Fruit fly (Drosophila melanogaster): ENCODE results near the gene Miro.

Gene Miro

dm6 chr3R:24007775-24008506 lies 30.7 kb downstream of the Miro start (continued):
- TF ChIP-seq kah (GFP tag; optimal IDR thresholded peaks at IDR 0.05) (no peak), H2.0 (GFP tag; IDR thresholded peaks at IDR 0.05) (no peak), bcd (GFP tag; optimal IDR thresholded peaks at IDR 0.05) (peak; percentile 26), pzg (GFP tag; optimal IDR thresholded peaks at IDR 0.05) (no peak), ind (GFP tag; optimal IDR thresholded peaks at IDR 0.05) (peak; percentile 6), zen2 (GFP tag; IDR thresholded peaks at IDR 0.05; ENCODE audit: partially characterized antibody) (no peak), CG10209 (GFP tag; optimal IDR thresholded peaks at IDR 0.05) (no peak), B-H1 (GFP tag; IDR thresholded peaks at IDR 0.05) (no peak), insv (GFP tag; optimal IDR thresholded peaks at IDR 0.05) (no peak), sug (tag; optimal IDR thresholded peaks at IDR 0.05) (peak; percentile 49), Gug (GFP tag; IDR thresholded peaks at IDR 0.05) (no peak), Ssrp (tag; optimal IDR thresholded peaks at IDR 0.05) (peak; percentile 13), CG12391 (tag; optimal IDR thresholded peaks at IDR 0.05) (peak; percentile 34), BtbVII (GFP tag; optimal IDR thresholded peaks at IDR 0.05) (no peak), CG13894 (tag; optimal IDR thresholded peaks at IDR 0.05) (peak; percentile 46), CG42726 (GFP tag; IDR thresholded peaks at IDR 0.05; ENCODE audit: partially characterized antibody) (no peak), Mad (GFP tag; optimal IDR thresholded peaks at IDR 0.05) (no peak), rib (GFP tag; IDR thresholded peaks at IDR 0.05) (no peak), CG8281 (tag; optimal IDR thresholded peaks at IDR 0.05) (no peak), Scr (GFP tag; IDR thresholded peaks at IDR 0.05; ENCODE audit: partially characterized antibody) (no peak), CG7745 (tag; optimal IDR thresholded peaks at IDR 0.05) (no peak), Fer3 (tag; optimal IDR thresholded peaks at IDR 0.05) (no peak), CG31388 (GFP tag; optimal IDR thresholded peaks at IDR 0.05) (no peak), CG2712 (tag; optimal IDR thresholded peaks at IDR 0.05) (peak; percentile 22), CG14860 (GFP tag; IDR thresholded peaks at IDR 0.05; ENCODE audit: partially characterized antibody) (no peak), CG2678 (tag; optimal IDR thresholded peaks at IDR 0.05) (peak; percentile 76), Myb (GFP tag; optimal IDR thresholded peaks at IDR 0.05) (no peak), bsh (GFP tag; optimal IDR thresholded peaks at IDR 0.05) (peak in 1 of 2 experiments; percentile 1), Xbp1 (GFP tag; optimal IDR thresholded peaks at IDR 0.05) (peak; percentile 16), Jarid2 (GFP tag; optimal IDR thresholded peaks at IDR 0.05) (no peak), pnt (GFP tag; optimal IDR thresholded peaks at IDR 0.05) (no peak), tx (GFP tag; optimal IDR thresholded peaks at IDR 0.05) (no peak), CG6683 (GFP tag; optimal IDR thresholded peaks at IDR 0.05) (peak; percentile 34), da (GFP tag; optimal IDR thresholded peaks at IDR 0.05) (no peak), Dek (tag; optimal IDR thresholded peaks at IDR 0.05) (peak; percentile 31), Gsc (GFP tag; IDR thresholded peaks at IDR 0.05) (no peak), Meics (GFP tag; optimal IDR thresholded peaks at IDR 0.05) (peak; percentile 40), eve (GFP tag; optimal IDR thresholded peaks at IDR 0.05) (peak in 1 of 2 experiments; percentile 50), HmgZ (tag; optimal IDR thresholded peaks at IDR 0.05) (no peak), Aef1 (GFP tag; IDR thresholded peaks at IDR 0.05) (no peak), cas (GFP tag; IDR thresholded peaks at IDR 0.05) (no peak), CG9727 (GFP tag; optimal IDR thresholded peaks at IDR 0.05) (no peak), Hmr (GFP tag; optimal IDR thresholded peaks at IDR 0.05) (peak; percentile 7), CG4424 (GFP tag; optimal IDR thresholded peaks at IDR 0.05) (peak; percentile 46), ham (GFP tag; IDR thresholded peaks at IDR 0.05) (no peak), CG10543 (GFP tag; optimal IDR thresholded peaks at IDR 0.05) (peak; percentile 29), ttk (GFP tag; IDR thresholded peaks at IDR 0.05) (no peak), Elba2 (GFP tag; optimal IDR thresholded peaks at IDR 0.05) (no peak), gcm2 (GFP tag; optimal IDR thresholded peaks at IDR 0.05) (no peak)

Measured in whole organism, embryonic.